Worm (Caenorhabditis elegans) whole organism, young adult: Measurements from ENCODE around the gene Y60A3A.8.

Source experiments
- B0035.1 ChIP-seq: sonication (generic microtip); optimal IDR thresholded peaks from 2 replicates; lab custom pipeline; 2016; ENCODE audit warnings: missing genetic modification characterization, mild to moderate bottlenecking, missing compliant biosample characterization, missing genotype, missing genetic modification reagents
- B0261.1 ChIP-seq: sonication (generic microtip); optimal IDR thresholded peaks from 2 replicates; lab custom pipeline; 2016; ENCODE audit warnings: mild to moderate bottlenecking, missing genetic modification characterization, moderate library complexity, missing compliant biosample characterization
- C06A6.2 ChIP-seq: fragments of 200-800 bp; sonication (Bioruptor generic); conservative IDR thresholded peaks from 2 replicates; pipeline ENCODE4 v1.3.6; 2022; ENCODE audit warnings: missing genetic modification characterization, missing compliant biosample characterization
- F10E7.11 ChIP-seq: sonication (generic microtip); optimal IDR thresholded peaks from 2 replicates; lab custom pipeline; 2017; ENCODE audit warnings: mild to moderate bottlenecking, missing genetic modification characterization, moderate library complexity, missing compliant biosample characterization
- F33H1.4 ChIP-seq: fragments of 200-800 bp; sonication (Bioruptor generic); IDR thresholded peaks from 2 replicates; pipeline ENCODE4 v1.3.6; 2022; ENCODE audit warnings: missing genetic modification reagents, missing genetic modification characterization, missing compliant biosample characterization
- F37B4.10 ChIP-seq: fragments of 200-800 bp; sonication (Bioruptor generic); IDR thresholded peaks from 2 replicates; pipeline ENCODE4 v1.3.6; 2022; ENCODE audit warnings: missing genetic modification characterization, missing compliant biosample characterization
- F39B2.1 ChIP-seq: fragments of 200-800 bp; sonication (Bioruptor generic); IDR thresholded peaks from 2 replicates; pipeline ENCODE4 v1.3.6; 2022; ENCODE audit warnings: missing genetic modification reagents, missing genetic modification characterization, missing compliant biosample characterization
- T26A5.8 ChIP-seq: sonication (generic microtip); optimal IDR thresholded peaks from 2 replicates; lab custom pipeline; 2016; ENCODE audit warnings: missing genetic modification characterization, missing compliant biosample characterization
- Y53G8AR.9 ChIP-seq: fragments of 200-800 bp; sonication (Bioruptor generic); conservative IDR thresholded peaks from 2 replicates; pipeline ENCODE4 v1.3.6; 2022; ENCODE audit warnings: missing genetic modification reagents, missing genetic modification characterization, missing compliant biosample characterization
- Y79H2A.3 ChIP-seq: fragments of 200-800 bp; sonication (Bioruptor generic); conservative IDR thresholded peaks from 2 replicates; pipeline ENCODE4 v1.3.6; 2022; ENCODE audit warnings: missing genetic modification reagents, missing genetic modification characterization, missing compliant biosample characterization
- akir-1 ChIP-seq: fragments of 200-800 bp; sonication (Bioruptor generic); optimal IDR thresholded peaks from 2 replicates; lab custom pipeline; 2018; ENCODE audit warnings: mild to moderate bottlenecking, missing genetic modification characterization, moderate library complexity, missing compliant biosample characterization
- aptf-2 ChIP-seq: fragments of 200-800 bp; sonication (Bioruptor generic); conservative IDR thresholded peaks from 2 replicates; pipeline ENCODE4 v1.3.6; 2022; ENCODE audit warnings: missing genetic modification reagents, missing genetic modification characterization, missing compliant biosample characterization
- atf-7 ChIP-seq: sonication (generic microtip); optimal IDR thresholded peaks from 2 replicates; lab custom pipeline; 2017; ENCODE audit warnings: mild to moderate bottlenecking, missing genetic modification characterization, missing compliant biosample characterization
- attf-5 ChIP-seq: fragments of 200-800 bp; sonication (Bioruptor generic); optimal IDR thresholded peaks from 2 replicates; lab custom pipeline; 2018; ENCODE audit warnings: mild to moderate bottlenecking, missing genetic modification characterization, missing compliant biosample characterization
- cebp-2 ChIP-seq: fragments of 200-800 bp; sonication (Bioruptor generic); IDR thresholded peaks from 2 replicates; pipeline ENCODE4 v1.3.6; 2022; ENCODE audit warnings: missing genetic modification characterization, missing compliant biosample characterization
- ceh-27 ChIP-seq: fragments of 200-800 bp; sonication (Bioruptor generic); optimal IDR thresholded peaks from 2 replicates; lab custom pipeline; 2018; ENCODE audit warnings: mild to moderate bottlenecking, missing genetic modification characterization, moderate library complexity, missing compliant biosample characterization
- ceh-40 ChIP-seq: fragments of 200-800 bp; sonication (Bioruptor generic); IDR thresholded peaks from 2 replicates; pipeline ENCODE4 v1.3.6; 2022; ENCODE audit warnings: missing genetic modification characterization, missing compliant biosample characterization
- ceh-58 ChIP-seq: fragments of 200-800 bp; sonication (Bioruptor generic); IDR thresholded peaks from 2 replicates; pipeline ENCODE4 v1.3.6; 2022; ENCODE audit warnings: missing genetic modification characterization, missing compliant biosample characterization
- ceh-91 ChIP-seq: fragments of 200-800 bp; sonication (Bioruptor generic); IDR thresholded peaks from 2 replicates; pipeline ENCODE4 v1.3.6; 2022; ENCODE audit warnings: missing genetic modification reagents, missing genetic modification characterization, missing compliant biosample characterization
- dox-1 ChIP-seq: fragments of 200-800 bp; sonication (Bioruptor generic); IDR thresholded peaks from 2 replicates; pipeline ENCODE4 v1.3.6; 2022; ENCODE audit warnings: missing genetic modification reagents, missing genetic modification characterization, missing compliant biosample characterization
- ets-4 ChIP-seq: fragments of 200-800 bp; sonication (Bioruptor generic); optimal IDR thresholded peaks from 2 replicates; lab custom pipeline; 2018; ENCODE audit warnings: mild to moderate bottlenecking, missing genetic modification characterization, missing compliant biosample characterization
- gei-17 ChIP-seq: fragments of 200-800 bp; sonication (Bioruptor generic); optimal IDR thresholded peaks from 2 replicates; lab custom pipeline; 2018; ENCODE audit warnings: mild to moderate bottlenecking, missing genetic modification characterization, missing compliant biosample characterization
- him-1 ChIP-seq: sonication (generic microtip); optimal IDR thresholded peaks from 2 replicates; lab custom pipeline; 2016; ENCODE audit warnings: missing genotype, missing genetic modification reagents, missing genetic modification characterization, missing compliant biosample characterization
- hlh-12 ChIP-seq: sonication (generic microtip); optimal IDR thresholded peaks from 2 replicates; lab custom pipeline; 2016; ENCODE audit warnings: missing genetic modification characterization, missing compliant biosample characterization
- hmg-1.2 ChIP-seq: fragments of 200-800 bp; sonication (Bioruptor generic); IDR thresholded peaks from 2 replicates; pipeline ENCODE4 v1.3.6; 2022; ENCODE audit warnings: missing genetic modification reagents, missing genetic modification characterization, missing compliant biosample characterization
- hmg-20 ChIP-seq: fragments of 200-800 bp; sonication (Bioruptor generic); IDR thresholded peaks from 2 replicates; pipeline ENCODE4 v1.3.6; 2022; ENCODE audit warnings: missing genetic modification reagents, missing genetic modification characterization, missing compliant biosample characterization
- hrde-1 ChIP-seq: sonication (generic microtip); optimal IDR thresholded peaks from 2 replicates; lab custom pipeline; 2016; ENCODE audit warnings: missing genetic modification characterization, mild to moderate bottlenecking, missing compliant biosample characterization, moderate library complexity, missing genotype, missing genetic modification reagents, borderline replicate concordance
- let-607 ChIP-seq, 2 experiments: fragments of 200-800 bp in 1 of 2; sonication (Bioruptor generic) in 1 of 2; sonication (generic microtip) in 1 of 2; optimal IDR thresholded peaks; 2 replicates each; lab custom pipeline; 2016 to 2018; ENCODE audit warnings: mild to moderate bottlenecking in 2 of 2, missing compliant biosample characterization in 2 of 2, missing genetic modification characterization in 2 of 2, moderate library complexity in 2 of 2, missing genotype in 1 of 2
- lsl-1 ChIP-seq: fragments of 200-800 bp; sonication (Bioruptor generic); optimal IDR thresholded peaks from 2 replicates; lab custom pipeline; 2018; ENCODE audit warnings: mild to moderate bottlenecking, missing genetic modification characterization, moderate library complexity, missing compliant biosample characterization
- nhr-80 ChIP-seq: sonication (generic microtip); optimal IDR thresholded peaks from 2 replicates; lab custom pipeline; 2016; ENCODE audit warnings: missing genetic modification characterization, missing compliant biosample characterization
- nhr-90 ChIP-seq: sonication (generic microtip); optimal IDR thresholded peaks from 2 replicates; lab custom pipeline; 2016; ENCODE audit warnings: missing genotype, mild to moderate bottlenecking, missing genetic modification characterization, missing compliant biosample characterization
- rcor-1 ChIP-seq: fragments of 200-800 bp; sonication (Bioruptor generic); IDR thresholded peaks from 2 replicates; pipeline ENCODE4 v1.3.6; 2022; ENCODE audit warnings: missing genetic modification reagents, missing genetic modification characterization, missing compliant biosample characterization
- snpc-3.4 ChIP-seq: sonication (generic microtip); optimal IDR thresholded peaks from 2 replicates; lab custom pipeline; 2017; ENCODE audit warnings: missing genetic modification characterization, mild to moderate bottlenecking, missing compliant biosample characterization, antibody characterized with exemption, moderate library complexity, missing genotype, missing genetic modification reagents
- somi-1 ChIP-seq: fragments of 200-800 bp; sonication (Bioruptor generic); optimal IDR thresholded peaks from 2 replicates; lab custom pipeline; 2018; ENCODE audit warnings: mild to moderate bottlenecking, missing genetic modification characterization, missing compliant biosample characterization
- sptf-2 ChIP-seq: fragments of 200-800 bp; sonication (Bioruptor generic); optimal IDR thresholded peaks from 2 replicates; lab custom pipeline; 2018; ENCODE audit warnings: mild to moderate bottlenecking, missing genetic modification characterization, missing compliant biosample characterization
- tbp1 ChIP-seq: fragments of 200-800 bp; sonication (Bioruptor generic); optimal IDR thresholded peaks from 2 replicates; lab custom pipeline; 2018; ENCODE audit warnings: mild to moderate bottlenecking, missing genetic modification characterization, missing compliant biosample characterization
- unc-130 ChIP-seq: sonication (generic microtip); optimal IDR thresholded peaks from 2 replicates; lab custom pipeline; 2016; ENCODE audit warnings: missing genetic modification reagents, missing genetic modification characterization, missing compliant biosample characterization
- xnd-1 ChIP-seq: sonication (generic microtip); optimal IDR thresholded peaks from 2 replicates; lab custom pipeline; 2016; ENCODE audit warnings: missing genotype, missing genetic modification reagents, missing genetic modification characterization, missing compliant biosample characterization
- zfh-2 ChIP-seq: fragments of 200-800 bp; sonication (Bioruptor generic); conservative IDR thresholded peaks from 2 replicates; pipeline ENCODE4 v1.3.6; 2022; ENCODE audit warnings: missing genetic modification reagents, missing genetic modification characterization, missing compliant biosample characterization
- zim-3 ChIP-seq: sonication (generic microtip); optimal IDR thresholded peaks from 2 replicates; lab custom pipeline; 2017; ENCODE audit warnings: mild to moderate bottlenecking, missing genetic modification characterization, moderate library complexity, missing compliant biosample characterization
- ztf-18 ChIP-seq: sonication (generic microtip); optimal IDR thresholded peaks from 2 replicates; lab custom pipeline; 2016; ENCODE audit warnings: missing genotype, mild to moderate bottlenecking, missing genetic modification characterization, missing compliant biosample characterization
- ztf-26 ChIP-seq: sonication (generic microtip); optimal IDR thresholded peaks from 2 replicates; lab custom pipeline; 2017; ENCODE audit warnings: missing genetic modification characterization, missing compliant biosample characterization
- ztf-28 ChIP-seq: fragments of 200-800 bp; sonication (Bioruptor generic); IDR thresholded peaks from 2 replicates; pipeline ENCODE4 v1.3.6; 2022; ENCODE audit warnings: missing genetic modification reagents, missing genetic modification characterization, missing compliant biosample characterization

Gene Y60A3A.8

ce11 chrV:19922613-19923012, 27.2 kb upstream of the Y60A3A.8 start, which contains the start of gene Y60A3A.16:
Gene Y60A3A.16, minus strand, starts transcription at chrV:19922713.
- no peak for TF ChIP-seq T26A5.8 (tag; lab: Kevin White, UChicago)
- no peak for TF ChIP-seq sptf-2 (GFP tag; lab: Kevin White, UChicago)
- no peak for TF ChIP-seq F39B2.1 (GFP tag; lab: Robert Waterston, UW)
- no peak for TF ChIP-seq F10E7.11 (tag; lab: Kevin White, UChicago)
- TF ChIP-seq aptf-2 (GFP tag; lab: Robert Waterston, UW) = no peak
- no peak for TF ChIP-seq ceh-27 (GFP tag; lab: Kevin White, UChicago)
- no peak for TF ChIP-seq zim-3 (tag; lab: Kevin White, UChicago)
- no peak for TF ChIP-seq let-607 (tag; optimal IDR thresholded peaks at IDR 0.05; lab: Kevin White, UChicago)
- no peak for TF ChIP-seq B0035.1 (tag; lab: Kevin White, UChicago)
- no peak for TF ChIP-seq xnd-1 (tag; lab: Kevin White, UChicago)
- no peak for TF ChIP-seq B0261.1 (tag; lab: Kevin White, UChicago)
- no peak for TF ChIP-seq ztf-28 (GFP tag; lab: Robert Waterston, UW)
- no peak for TF ChIP-seq nhr-90 (tag; lab: Kevin White, UChicago)
- TF ChIP-seq hlh-12 (tag; lab: Kevin White, UChicago) = no peak
- no peak for TF ChIP-seq akir-1
- TF ChIP-seq rcor-1 = no peak
- no peak for TF ChIP-seq hrde-1
- TF ChIP-seq dox-1 = no peak
- TF ChIP-seq, all 124 proteins: peak for 0

- no peak for TF ChIP-seq aptf-2 (GFP tag; lab: Robert Waterston, UW)
- no peak for TF ChIP-seq hmg-20 (GFP tag; lab: Robert Waterston, UW)
- TF ChIP-seq gei-17 (GFP tag; lab: Kevin White, UChicago) = no peak
- no peak for TF ChIP-seq ztf-26 (tag; lab: Kevin White, UChicago)
- TF ChIP-seq somi-1 = no peak
- TF ChIP-seq attf-5 (GFP tag; lab: Kevin White, UChicago) = no peak
- no peak for TF ChIP-seq snpc-3.4 (tag; lab: Kevin White, UChicago)
Measured at ce11 chrV:19923924-19924323, 25.9 kb upstream of the Y60A3A.8 start, which contains the start of gene skr-4. Gene skr-4, plus strand, starts transcription at chrV:19924224.

- TF ChIP-seq atf-7 (tag; lab: Kevin White, UChicago) (no peak), nhr-80 (tag; lab: Kevin White, UChicago) (no peak), F33H1.4 (no peak), lsl-1 (GFP tag; lab: Kevin White, UChicago) (peak; percentile 8), ceh-40 (GFP tag; lab: Robert Waterston, UW) (no peak), F37B4.10 (GFP tag; lab: Robert Waterston, UW) (no peak), zfh-2 (GFP tag; lab: Robert Waterston, UW) (no peak)
Measured at ce11 chrV:19934223-19934622, 15.6 kb upstream of the Y60A3A.8 start, which contains the start of gene algn-7. Gene algn-7, minus strand, starts transcription at chrV:19934323.

- TF ChIP-seq cebp-2 (GFP tag; lab: Robert Waterston, UW) (no peak), him-1 (tag; lab: Kevin White, UChicago) (no peak), tbp1 (GFP tag; lab: Kevin White, UChicago) (no peak), C06A6.2 (GFP tag; lab: Robert Waterston, UW) (no peak), Y53G8AR.9 (GFP tag; lab: Robert Waterston, UW) (no peak), Y79H2A.3 (GFP tag; lab: Robert Waterston, UW) (no peak), hmg-1.2 (GFP tag; lab: Robert Waterston, UW) (no peak), rcor-1 (no peak), ceh-58 (GFP tag; lab: Robert Waterston, UW) (no peak), unc-130 (GFP tag; lab: Kevin White, UChicago) (no peak), hlh-12 (tag; lab: Kevin White, UChicago) (no peak), B0035.1 (tag; lab: Kevin White, UChicago) (no peak), gei-17 (GFP tag; lab: Kevin White, UChicago) (no peak), ceh-91 (GFP tag; lab: Robert Waterston, UW) (no peak), ets-4 (GFP tag; lab: Kevin White, UChicago) (no peak), ztf-18 (tag; lab: Kevin White, UChicago) (no peak)
Measured at ce11 chrV:19936945-19937344, 12.8 kb upstream of the Y60A3A.8 start.
